Worm (Caenorhabditis elegans): Measurements from ENCODE around the gene top-2.

Gene top-2

ce11 chrII:11844072-11844471 lies 30.9 kb upstream of the top-2 start:
- TF ChIP-seq dve-1 (tag; optimal IDR thresholded peaks at IDR 0.05), result no peak
- no peak for TF ChIP-seq Y22D7AL.16 (tag; optimal IDR thresholded peaks at IDR 0.05)
- TF ChIP-seq pqm-1 (tag; optimal IDR thresholded peaks at IDR 0.05), result no peak

DNA sequence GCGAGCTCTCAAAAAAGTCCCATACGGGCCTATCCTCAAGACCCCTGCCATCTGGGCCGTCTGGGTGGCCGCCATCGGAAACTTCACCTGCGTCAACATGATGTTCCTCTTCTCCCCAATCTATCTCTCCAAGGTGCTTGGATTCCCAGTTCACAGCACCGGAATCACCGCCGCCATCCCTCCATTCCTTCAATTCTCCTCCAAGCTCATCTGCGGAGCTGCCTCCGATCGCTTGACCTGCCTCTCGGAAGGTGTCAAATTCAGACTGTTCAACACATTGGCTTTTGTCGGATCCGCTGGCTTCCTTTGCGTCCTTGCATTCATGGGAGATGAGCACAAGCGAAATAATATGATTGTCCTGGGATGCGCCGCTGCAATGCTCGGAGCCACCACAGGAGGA lies 30.0 kb upstream of the top-2 start:
- TF ChIP-seq dve-1 (tag; optimal IDR thresholded peaks at IDR 0.05) (no peak), sdc-2 (tag; optimal IDR thresholded peaks at IDR 0.05) (peak; percentile 7), pat-9 (tag; optimal IDR thresholded peaks at IDR 0.05) (no peak), madf-2 (tag; optimal IDR thresholded peaks at IDR 0.05) (no peak)

ce11 chrII:11845954-11846353 lies 29.0 kb upstream of the top-2 start:
- no peak for TF ChIP-seq dve-1 (tag; optimal IDR thresholded peaks at IDR 0.05)
- TF ChIP-seq odd-2 (tag; optimal IDR thresholded peaks at IDR 0.05), result no peak
- TF ChIP-seq hlh-15 (tag; optimal IDR thresholded peaks at IDR 0.05), result no peak
- no peak for TF ChIP-seq ama-1 (optimal IDR thresholded peaks at IDR 0.05)
- TF ChIP-seq pha-4 (tag; optimal IDR thresholded peaks at IDR 0.05), result no peak
- no peak for TF ChIP-seq ceh-14 (tag; optimal IDR thresholded peaks at IDR 0.05)
- TF ChIP-seq rnt-1 (tag; optimal IDR thresholded peaks at IDR 0.05), result no peak
- TF ChIP-seq unc-42 (tag; optimal IDR thresholded peaks at IDR 0.05), result no peak
- TF ChIP-seq ztf-16 (tag; optimal IDR thresholded peaks at IDR 0.05), result no peak
- TF ChIP-seq C08G9.2 (tag; optimal IDR thresholded peaks at IDR 0.05), result no peak
- TF ChIP-seq ceh-19 (GFP tag; optimal IDR thresholded peaks at IDR 0.05), result no peak
- TF ChIP-seq ceh-22 (tag; optimal IDR thresholded peaks at IDR 0.05), result no peak

DNA sequence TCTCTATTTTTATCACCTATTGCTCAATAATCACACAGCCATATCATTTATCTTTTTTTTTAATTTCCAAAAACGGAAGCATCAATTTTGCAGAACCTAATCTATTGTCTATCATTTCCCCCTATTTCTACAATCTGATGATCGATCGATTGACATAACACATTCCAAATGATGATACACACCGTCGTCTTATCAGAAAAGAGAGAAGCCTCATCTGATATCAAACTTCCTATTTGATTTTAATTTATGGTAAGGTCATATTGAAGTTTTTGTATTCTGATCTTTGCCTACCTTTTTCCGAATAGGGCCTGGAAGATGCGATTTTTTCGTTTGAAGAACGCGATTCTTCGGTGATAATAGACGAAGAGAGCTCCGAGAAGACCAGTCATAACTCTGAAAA lies 25.4 kb upstream of the top-2 start:
- TF ChIP-seq ets-4 (tag; optimal IDR thresholded peaks at IDR 0.05) (no peak), rnt-1 (tag; optimal IDR thresholded peaks at IDR 0.05) (no peak), pat-9 (tag; optimal IDR thresholded peaks at IDR 0.05) (no peak), ceh-9 (tag; optimal IDR thresholded peaks at IDR 0.05) (no peak), ama-1 (optimal IDR thresholded peaks at IDR 0.05) (no peak), ceh-34 (tag; optimal IDR thresholded peaks at IDR 0.05) (no peak), F13H6.1 (tag; optimal IDR thresholded peaks at IDR 0.05) (no peak), pha-4 (tag; optimal IDR thresholded peaks at IDR 0.05) (no peak), ceh-2 (tag; optimal IDR thresholded peaks at IDR 0.05) (no peak), unc-55 (GFP tag; optimal IDR thresholded peaks at IDR 0.05) (no peak), hlh-13 (GFP tag; optimal IDR thresholded peaks at IDR 0.05) (no peak), ceh-45 (GFP tag; IDR thresholded peaks at IDR 0.05) (no peak), ceh-31 (tag; optimal IDR thresholded peaks at IDR 0.05) (no peak), pax-1 (tag; optimal IDR thresholded peaks at IDR 0.05) (no peak), zip-5 (tag; optimal IDR thresholded peaks at IDR 0.05) (no peak), fkh-6 (tag; optimal IDR thresholded peaks at IDR 0.05) (no peak), ceh-18 (tag; optimal IDR thresholded peaks at IDR 0.05) (no peak), unc-3 (GFP tag; conservative IDR thresholded peaks at IDR 0.05) (no peak), unc-3 (tag; optimal IDR thresholded peaks at IDR 0.05) (no peak), ceh-22 (tag; optimal IDR thresholded peaks at IDR 0.05) (no peak)

- no peak for TF ChIP-seq nhr-11 (tag; optimal IDR thresholded peaks at IDR 0.05)
- TF ChIP-seq K09A11.1 (tag; optimal IDR thresholded peaks at IDR 0.05; ENCODE audit: insufficient read depth), result no peak
- no peak for TF ChIP-seq fax-1 (tag; optimal IDR thresholded peaks at IDR 0.05)
- no peak for TF ChIP-seq unc-55 (GFP tag; optimal IDR thresholded peaks at IDR 0.05)
- TF ChIP-seq elt-4 (tag; optimal IDR thresholded peaks at IDR 0.05), result no peak
- TF ChIP-seq fkh-6 (tag; optimal IDR thresholded peaks at IDR 0.05), result no peak
- no peak for TF ChIP-seq pag-3 (tag; optimal IDR thresholded peaks at IDR 0.05; ENCODE audit: borderline replicate concordance)
- TF ChIP-seq tbx-7 (tag; optimal IDR thresholded peaks at IDR 0.05), result no peak
- TF ChIP-seq ceh-14 (tag; optimal IDR thresholded peaks at IDR 0.05), result no peak
- TF ChIP-seq ahr-1 (tag; optimal IDR thresholded peaks at IDR 0.05), result no peak
- no peak for TF ChIP-seq elt-2 (tag; optimal IDR thresholded peaks at IDR 0.05)
- no peak for TF ChIP-seq C38D4.7 (GFP tag; optimal IDR thresholded peaks at IDR 0.05)
- TF ChIP-seq npax-4 (tag; optimal IDR thresholded peaks at IDR 0.05), result no peak
- TF ChIP-seq pat-9 (tag; optimal IDR thresholded peaks at IDR 0.05), result no peak
- TF ChIP-seq hlh-13 (GFP tag; optimal IDR thresholded peaks at IDR 0.05), result no peak
Measured at ce11 chrII:11852191-11852901, 22.6 kb upstream of the top-2 start.

All from whole organism, late embryonic.